Worm (Caenorhabditis elegans): ENCODE measurements around the gene fbxa-141.

DNA sequence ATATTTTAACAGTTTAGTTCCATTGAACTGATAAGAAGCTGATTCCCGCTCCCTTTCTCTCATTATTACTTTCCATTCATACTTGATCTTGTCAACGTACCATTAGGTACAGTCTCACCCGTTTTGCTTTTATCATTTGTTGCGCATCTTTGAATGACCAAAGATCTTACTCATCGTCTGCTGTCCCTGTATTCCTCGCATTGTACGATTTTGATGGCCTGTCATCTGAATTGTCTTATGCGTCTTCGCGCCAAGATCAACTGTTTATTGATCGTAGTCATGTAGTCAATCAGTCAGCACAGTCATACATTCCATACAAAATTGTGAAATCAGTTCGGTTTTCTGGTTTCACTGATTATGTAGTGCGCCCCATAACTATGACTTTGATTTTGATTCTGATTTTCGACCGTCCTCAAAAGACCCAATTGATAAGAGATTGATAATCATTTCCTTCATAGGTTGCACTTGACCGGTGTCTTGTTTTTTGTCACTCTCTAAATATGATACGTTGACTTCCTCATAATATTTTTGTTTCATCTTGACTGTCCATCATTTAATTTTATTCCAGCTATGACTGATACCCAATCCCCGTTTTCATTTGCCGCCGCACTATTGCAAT is 45.3 kb upstream of the fbxa-141 start, which contains the start of gene nhr-3:
- TF ChIP-seq snpc-4 (tag; optimal IDR thresholded peaks at IDR 0.05) (no peak), nhr-25 (tag; optimal IDR thresholded peaks at IDR 0.05) (peak; percentile 58), unc-39 (tag; optimal IDR thresholded peaks at IDR 0.05) (no peak), sea-2 (GFP tag; optimal IDR thresholded peaks at IDR 0.05) (no peak), hmg-11 (tag; optimal IDR thresholded peaks at IDR 0.05) (no peak), fkh-10 (GFP tag; optimal IDR thresholded peaks at IDR 0.05) (no peak), unc-62 (GFP tag; optimal IDR thresholded peaks at IDR 0.05) (peak; percentile 39)
